Worm (Caenorhabditis elegans): ENCODE results near the gene daf-18.
A peak's percentile ranks its signal among the peaks of the same experiment; 100 is the strongest.

Gene daf-18

DNA sequence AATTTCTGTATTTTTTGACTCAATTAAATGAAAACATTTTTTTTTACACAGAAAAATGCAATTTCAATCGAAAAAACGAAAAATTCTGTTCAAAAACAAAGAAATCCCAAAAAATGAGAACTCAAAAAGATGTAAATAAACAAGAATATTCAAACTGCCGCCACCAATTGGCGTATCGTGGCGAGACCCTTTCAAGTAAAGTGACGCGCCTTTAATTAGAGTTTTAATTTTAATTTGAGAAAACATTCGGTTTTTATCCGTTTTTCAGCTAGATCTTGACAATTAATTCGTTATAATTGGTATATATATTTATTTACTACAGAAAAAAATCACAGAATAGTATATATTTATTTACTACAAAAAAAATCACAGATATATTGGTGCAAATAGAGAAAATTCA, 45.4 kb downstream of the daf-18 start:
- peak; percentile 56 for TF ChIP-seq aha-1 (tag)
- peak; percentile 30; the same call in 1 of the 2 replicates for TF ChIP-seq lin-38 (GFP tag; IDR thresholded peaks at IDR 0.05)
- peak; percentile 27 for TF ChIP-seq unc-130 (GFP tag; optimal IDR thresholded peaks at IDR 0.05)
- no peak for TF ChIP-seq nhr-10 (tag; optimal IDR thresholded peaks at IDR 0.05)
- peak in 1 of 2 experiments; percentile 67 for TF ChIP-seq unc-62 (GFP tag; optimal IDR thresholded peaks at IDR 0.05 in 1 of 2)
- TF ChIP-seq unc-62 (tag; optimal IDR thresholded peaks at IDR 0.05), result no peak
- no peak for TF ChIP-seq skn-1 (tag; optimal IDR thresholded peaks at IDR 0.05)
- no peak for TF ChIP-seq spr-3 (GFP tag; optimal IDR thresholded peaks at IDR 0.05)
- TF ChIP-seq F49E8.2 (tag; optimal IDR thresholded peaks at IDR 0.05; ENCODE audit: borderline replicate concordance), result peak; percentile 21
- no peak for TF ChIP-seq lir-3 (tag; optimal IDR thresholded peaks at IDR 0.05)
- no peak for TF ChIP-seq daf-16 (GFP tag; optimal IDR thresholded peaks at IDR 0.05)
- peak; percentile 4 for TF ChIP-seq daf-16 (tag; optimal IDR thresholded peaks at IDR 0.05)

DNA sequence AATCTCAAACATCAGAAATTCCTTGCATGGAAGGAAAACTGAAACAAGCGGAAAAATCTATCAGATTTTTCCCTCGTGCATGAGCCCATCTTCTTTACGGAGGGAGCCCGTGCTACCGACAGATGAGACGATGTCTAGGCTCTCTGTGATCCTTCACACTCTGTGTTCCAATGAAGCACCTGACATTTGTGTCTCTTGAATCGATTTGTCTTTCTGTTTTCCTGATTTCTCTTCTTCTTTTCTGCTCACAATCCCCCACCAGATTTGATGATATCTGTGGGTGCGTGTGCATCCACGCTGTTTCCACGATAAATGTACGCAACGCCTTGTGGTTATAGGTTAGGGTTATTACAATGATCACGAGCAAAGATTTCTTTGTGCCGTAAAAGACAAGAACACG, 46.1 kb downstream of the daf-18 start:
- TF ChIP-seq hlh-11 (tag; optimal IDR thresholded peaks at IDR 0.05) (no peak), nhr-11 (tag; optimal IDR thresholded peaks at IDR 0.05) (peak; percentile 38), aly-2 (tag; optimal IDR thresholded peaks at IDR 0.05) (no peak), mxl-3 (GFP tag; optimal IDR thresholded peaks at IDR 0.05) (peak; percentile 36), madf-5 (GFP tag; IDR thresholded peaks at IDR 0.05) (no peak), lin-1 (GFP tag; IDR thresholded peaks at IDR 0.05) (no peak), daf-8 (GFP tag; IDR thresholded peaks at IDR 0.05) (no peak), mdt-29 (GFP tag; IDR thresholded peaks at IDR 0.05) (no peak)

DNA sequence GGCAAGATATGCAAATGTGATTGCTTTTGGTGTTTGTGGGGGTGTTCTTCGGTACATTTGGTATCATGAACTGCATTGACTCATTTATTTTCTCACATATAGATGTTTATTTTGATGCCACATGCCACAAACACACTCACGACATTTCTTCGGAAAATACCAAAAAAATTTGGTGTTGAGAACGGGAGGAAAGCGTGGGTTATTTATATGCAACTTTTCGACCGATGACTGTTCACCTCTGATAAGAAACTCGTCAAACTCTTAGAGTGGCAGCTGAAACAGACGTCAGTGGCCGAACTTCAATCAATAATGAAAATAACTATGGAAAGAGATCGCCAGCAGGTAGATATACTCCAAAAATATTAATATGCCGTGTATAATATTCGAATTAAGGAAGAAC, 46.6 kb downstream of the daf-18 start:
- TF ChIP-seq daf-16 (GFP tag; optimal IDR thresholded peaks at IDR 0.05), result no peak
- peak; percentile 81 for TF ChIP-seq daf-16 (tag; optimal IDR thresholded peaks at IDR 0.05)
- no peak for TF ChIP-seq T20F7.1 (GFP tag; optimal IDR thresholded peaks at IDR 0.05)
- no peak for TF ChIP-seq nhr-77 (tag; optimal IDR thresholded peaks at IDR 0.05)
- no peak for TF ChIP-seq R02D3.7 (tag; optimal IDR thresholded peaks at IDR 0.05)
- TF ChIP-seq hlh-30 (tag; optimal IDR thresholded peaks at IDR 0.05; ENCODE audit: insufficient read depth), result peak; percentile 32
- TF ChIP-seq hlh-11 (tag; optimal IDR thresholded peaks at IDR 0.05), result peak; percentile 32
- peak; percentile 32; the same call in 1 of the 2 replicates for TF ChIP-seq lin-38 (GFP tag; IDR thresholded peaks at IDR 0.05)
- TF ChIP-seq dmd-6 (GFP tag; IDR thresholded peaks at IDR 0.05), result peak; percentile 43; the same call in 1 of the 2 replicates
- no peak for TF ChIP-seq unc-39 (tag; optimal IDR thresholded peaks at IDR 0.05)
- peak; percentile 69 for TF ChIP-seq pqm-1 (tag; optimal IDR thresholded peaks at IDR 0.05)
- TF ChIP-seq dve-1 (tag; optimal IDR thresholded peaks at IDR 0.05; ENCODE audit: insufficient read depth), result peak; percentile 15

DNA sequence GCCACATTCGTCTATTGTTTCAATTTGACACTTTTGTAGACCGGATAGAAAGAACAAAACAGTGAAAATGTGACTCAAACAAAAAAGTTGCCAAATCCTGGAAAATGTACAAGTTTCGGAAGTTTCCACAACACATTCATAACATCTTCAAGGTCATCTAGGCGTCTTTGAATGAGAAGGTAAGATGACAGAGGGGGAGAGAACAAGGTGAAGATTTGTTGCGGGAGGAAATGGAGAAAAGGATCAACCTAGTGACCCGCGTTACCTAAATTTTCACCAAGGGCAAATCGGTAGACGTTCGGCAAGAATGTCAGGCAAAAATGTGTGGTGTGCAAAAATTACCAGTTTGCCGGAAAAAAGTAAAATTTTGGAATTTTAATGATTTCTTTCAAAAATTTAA, 47.2 kb downstream of the daf-18 start:
- TF ChIP-seq T26A8.4 (GFP tag; IDR thresholded peaks at IDR 0.05) (no peak), saeg-2 (GFP tag; IDR thresholded peaks at IDR 0.05) (no peak), cey-2 (tag; optimal IDR thresholded peaks at IDR 0.05; ENCODE audit: borderline replicate concordance, insufficient read depth) (no peak), zag-1 (tag; optimal IDR thresholded peaks at IDR 0.05) (no peak), pha-4 (GFP tag; IDR thresholded peaks at IDR 0.05) (no peak), pha-4 (tag; optimal IDR thresholded peaks at IDR 0.05) (no peak), rbr-2 (tag; optimal IDR thresholded peaks at IDR 0.05) (no peak), Y5F2A.4 (GFP tag; optimal IDR thresholded peaks at IDR 0.05) (no peak), sdz-12 (GFP tag; optimal IDR thresholded peaks at IDR 0.05) (no peak), zfp-2 (tag; optimal IDR thresholded peaks at IDR 0.05) (no peak), unc-62 (GFP tag; optimal IDR thresholded peaks at IDR 0.05 in 1 of 2) (no peak), unc-62 (tag; optimal IDR thresholded peaks at IDR 0.05) (no peak), gei-8 (GFP tag; optimal IDR thresholded peaks at IDR 0.05) (no peak), nhr-77 (tag; optimal IDR thresholded peaks at IDR 0.05) (no peak), nhr-76 (tag; optimal IDR thresholded peaks at IDR 0.05) (no peak), pqm-1 (tag; optimal IDR thresholded peaks at IDR 0.05) (no peak)

Data from whole organism, L4 larva.